Worm (Caenorhabditis elegans) whole organism, late embryonic: Measurements from ENCODE around the gene C55A6.10.
A peak's percentile ranks its signal among the peaks of the same experiment; 100 is the strongest.

Experiments
- C08G9.2 ChIP-seq: sonication (generic microtip); optimal IDR thresholded peaks from 2 replicates; lab custom pipeline; 2016; ENCODE audit warnings: mild to moderate bottlenecking, missing genetic modification characterization, moderate library complexity, missing compliant biosample characterization
- C38D4.7 ChIP-seq: fragments of 200-800 bp; sonication (Bioruptor generic); optimal IDR thresholded peaks from 2 replicates; lab custom pipeline; 2018; ENCODE audit warnings: mild to moderate bottlenecking, missing genetic modification characterization, moderate library complexity, missing compliant biosample characterization
- F13H6.1 ChIP-seq: sonication (generic microtip); optimal IDR thresholded peaks from 2 replicates; lab custom pipeline; 2016; ENCODE audit warnings: missing genetic modification characterization, missing compliant biosample characterization
- K02D7.2 ChIP-seq: sonication (generic microtip); optimal IDR thresholded peaks from 2 replicates; lab custom pipeline; 2017; ENCODE audit warnings: mild to moderate bottlenecking, missing genetic modification characterization, missing compliant biosample characterization
- ceh-14 ChIP-seq: sonication (generic microtip); optimal IDR thresholded peaks from 2 replicates; lab custom pipeline; 2016; ENCODE audit warnings: missing genotype, missing genetic modification characterization, missing compliant biosample characterization
- ceh-18 ChIP-seq: sonication (generic microtip); optimal IDR thresholded peaks from 2 replicates; lab custom pipeline; 2016; ENCODE audit warnings: missing genetic modification characterization, missing compliant biosample characterization
- ceh-19 ChIP-seq: fragments of 200-800 bp; sonication (Bioruptor generic); optimal IDR thresholded peaks from 2 replicates; lab custom pipeline; 2018; ENCODE audit warnings: mild to moderate bottlenecking, missing genetic modification characterization, missing compliant biosample characterization
- ceh-2 ChIP-seq: sonication (generic microtip); optimal IDR thresholded peaks from 2 replicates; lab custom pipeline; 2016; ENCODE audit warnings: missing genotype, missing genetic modification characterization, missing compliant biosample characterization
- ceh-31 ChIP-seq: sonication (generic microtip); optimal IDR thresholded peaks from 2 replicates; lab custom pipeline; 2016; ENCODE audit warnings: missing genetic modification characterization, missing compliant biosample characterization
- ceh-34 ChIP-seq: sonication (generic microtip); optimal IDR thresholded peaks from 2 replicates; lab custom pipeline; 2016; ENCODE audit warnings: mild to moderate bottlenecking, missing genetic modification characterization, missing compliant biosample characterization
- ceh-48 ChIP-seq: sonication (generic microtip); optimal IDR thresholded peaks from 2 replicates; lab custom pipeline; 2016; ENCODE audit warnings: missing genetic modification characterization, inconsistent platforms, missing compliant biosample characterization
- ceh-6 ChIP-seq: fragments of 200-800 bp; sonication (Bioruptor generic); optimal IDR thresholded peaks from 2 replicates; lab custom pipeline; 2018; ENCODE audit warnings: mild to moderate bottlenecking, missing genetic modification characterization, missing compliant biosample characterization
- dmd-4 ChIP-seq: sonication (generic microtip); optimal IDR thresholded peaks from 2 replicates; lab custom pipeline; 2016; ENCODE audit warnings: borderline replicate concordance, missing genetic modification characterization, missing compliant biosample characterization
- elt-2 ChIP-seq: sonication (generic microtip); optimal IDR thresholded peaks from 2 replicates; lab custom pipeline; 2016; ENCODE audit warnings: missing genetic modification reagents, missing genetic modification characterization, missing compliant biosample characterization
- elt-4 ChIP-seq: sonication (generic microtip); optimal IDR thresholded peaks from 2 replicates; lab custom pipeline; 2016; ENCODE audit warnings: missing genetic modification characterization, missing compliant biosample characterization
- ets-4 ChIP-seq: sonication (generic microtip); optimal IDR thresholded peaks from 2 replicates; lab custom pipeline; 2016; ENCODE audit warnings: missing genetic modification characterization, missing compliant biosample characterization
- fax-1 ChIP-seq: sonication (generic microtip); optimal IDR thresholded peaks from 2 replicates; lab custom pipeline; 2016; ENCODE audit warnings: missing genotype, missing genetic modification characterization, missing compliant biosample characterization
- hlh-6 ChIP-seq: sonication (generic microtip); optimal IDR thresholded peaks from 2 replicates; lab custom pipeline; 2016; ENCODE audit warnings: missing genotype, missing genetic modification characterization, missing compliant biosample characterization
- hlh-8 ChIP-seq: sonication (generic microtip); optimal IDR thresholded peaks from 2 replicates; lab custom pipeline; 2016; ENCODE audit warnings: missing genotype, missing genetic modification characterization, missing compliant biosample characterization
- lim-6 ChIP-seq: sonication (generic microtip); optimal IDR thresholded peaks from 2 replicates; lab custom pipeline; 2016; ENCODE audit warnings: missing genetic modification characterization, missing compliant biosample characterization
- lin-11 ChIP-seq: fragments of 200-800 bp; sonication (Bioruptor generic); optimal IDR thresholded peaks from 2 replicates; lab custom pipeline; 2018; ENCODE audit warnings: mild to moderate bottlenecking, missing genetic modification characterization, missing compliant biosample characterization
- mec-3 ChIP-seq: sonication (generic microtip); optimal IDR thresholded peaks from 2 replicates; lab custom pipeline; 2016; ENCODE audit warnings: borderline replicate concordance, missing genetic modification characterization, missing compliant biosample characterization
- nfya-1 ChIP-seq: sonication (generic microtip); optimal IDR thresholded peaks from 2 replicates; lab custom pipeline; 2017; ENCODE audit warnings: missing genetic modification characterization, mild to moderate bottlenecking, missing compliant biosample characterization, antibody characterized with exemption, moderate library complexity
- nhr-232 ChIP-seq: sonication (generic microtip); optimal IDR thresholded peaks from 2 replicates; lab custom pipeline; 2016; ENCODE audit warnings: missing genetic modification characterization, missing compliant biosample characterization
- pax-1 ChIP-seq: fragments of 150-350 bp; optimal IDR thresholded peaks from 2 replicates; lab custom pipeline; 2014; ENCODE audit warnings: missing biosample characterization, missing genetic modification characterization
- ref-2 ChIP-seq: sonication (generic microtip); optimal IDR thresholded peaks from 2 replicates; lab custom pipeline; 2016; ENCODE audit warnings: missing genetic modification characterization, missing compliant biosample characterization
- rnt-1 ChIP-seq: sonication (generic microtip); optimal IDR thresholded peaks from 2 replicates; lab custom pipeline; 2016; ENCODE audit warnings: missing genetic modification characterization, missing compliant biosample characterization
- sdc-2 ChIP-seq: sonication (generic microtip); optimal IDR thresholded peaks from 2 replicates; lab custom pipeline; 2016; ENCODE audit warnings: missing genotype, missing genetic modification characterization, missing compliant biosample characterization
- syd-9 ChIP-seq: sonication (generic microtip); optimal IDR thresholded peaks from 2 replicates; lab custom pipeline; 2016; ENCODE audit warnings: mild to moderate bottlenecking, missing genetic modification characterization, moderate library complexity, missing compliant biosample characterization
- tbx-2 ChIP-seq: sonication (generic microtip); optimal IDR thresholded peaks from 2 replicates; lab custom pipeline; 2016; ENCODE audit warnings: missing genetic modification characterization, missing compliant biosample characterization
- tbx-7 ChIP-seq: sonication (generic microtip); optimal IDR thresholded peaks from 2 replicates; lab custom pipeline; 2016; ENCODE audit warnings: missing genotype, missing genetic modification characterization, missing compliant biosample characterization
- ttx-3 ChIP-seq: sonication (generic microtip); optimal IDR thresholded peaks from 2 replicates; lab custom pipeline; 2016; ENCODE audit warnings: missing genetic modification reagents, missing genetic modification characterization, missing compliant biosample characterization
- unc-42 ChIP-seq: sonication (generic microtip); optimal IDR thresholded peaks from 2 replicates; lab custom pipeline; 2016; ENCODE audit warnings: missing genotype, missing genetic modification characterization, missing compliant biosample characterization
- unc-55 ChIP-seq: sonication (generic microtip); optimal IDR thresholded peaks from 2 replicates; lab custom pipeline; 2017; ENCODE audit warnings: missing biosample characterization, missing genetic modification reagents, missing genetic modification characterization
- zip-5 ChIP-seq: sonication (generic microtip); optimal IDR thresholded peaks from 2 replicates; lab custom pipeline; 2016; ENCODE audit warnings: missing genetic modification characterization, missing compliant biosample characterization
- ztf-16 ChIP-seq: sonication (generic microtip); optimal IDR thresholded peaks from 2 replicates; lab custom pipeline; 2017; ENCODE audit warnings: missing genetic modification characterization, missing compliant biosample characterization

Gene C55A6.10

ce11 chrV:11504853-11505397 lies at the start of gene C55A6.10, which contains the start of gene C55A6.1:
C55A6.10 (plus strand) TSS chrV:11505347.
C55A6.1 (minus strand) TSS chrV:11504968.
- peak; percentile 14 for TF ChIP-seq ceh-6 (GFP tag; lab: Kevin White, UChicago)
- TF ChIP-seq tbx-7 (tag; lab: Kevin White, UChicago) = peak; percentile 62
- peak; percentile 53 for TF ChIP-seq ceh-34
- TF ChIP-seq unc-42 = peak; percentile 83
- TF ChIP-seq hlh-6 = peak; percentile 15
- peak; percentile 43 for TF ChIP-seq zip-5 (tag; lab: Kevin White, UChicago)
- TF ChIP-seq dmd-4 (tag; lab: Kevin White, UChicago) = peak; percentile 15
- peak; percentile 73 for TF ChIP-seq nfya-1 (tag; lab: Kevin White, UChicago)
- TF ChIP-seq ceh-48 (tag; lab: Kevin White, UChicago) = peak; percentile 10
- TF ChIP-seq fax-1 = peak; percentile 50
- TF ChIP-seq elt-2 = peak; percentile 36
- TF ChIP-seq F13H6.1 (tag; lab: Kevin White, UChicago) = peak; percentile 70
- peak; percentile 19 for TF ChIP-seq ceh-19 (GFP tag; lab: Kevin White, UChicago)
- TF ChIP-seq rnt-1 = peak; percentile 71
- peak; percentile 82 for TF ChIP-seq lim-6
- peak; percentile 92 for TF ChIP-seq ceh-14 (tag; lab: Kevin White, UChicago)
- peak; percentile 17 for TF ChIP-seq ttx-3 (tag; lab: Kevin White, UChicago)
- TF ChIP-seq C08G9.2 (tag; lab: Kevin White, UChicago) = peak; percentile 75
- TF ChIP-seq tbx-2 (tag; lab: Kevin White, UChicago) = peak; percentile 93
- TF ChIP-seq ref-2 (tag; lab: Kevin White, UChicago) = peak; percentile 88
- peak; percentile 35 for TF ChIP-seq ceh-18 (tag; lab: Kevin White, UChicago)
- TF ChIP-seq ztf-16 (tag; lab: Kevin White, UChicago) = peak; percentile 11
- TF ChIP-seq ceh-31 (tag; lab: Kevin White, UChicago) = peak; percentile 96
- peak; percentile 30 for TF ChIP-seq sdc-2 (tag; lab: Kevin White, UChicago)
- peak; percentile 36 for TF ChIP-seq syd-9 (tag; lab: Kevin White, UChicago)
- peak; percentile 65 for TF ChIP-seq ets-4
- TF ChIP-seq hlh-8 (tag; lab: Kevin White, UChicago) = peak; percentile 32
- TF ChIP-seq ceh-2 (tag; lab: Kevin White, UChicago) = peak; percentile 80
- TF ChIP-seq, all 69 proteins: peak for 28; not testable (repeated sequence) for 41

ce11 chrV:11459255-11459654 lies 45.9 kb upstream of the C55A6.10 start, which contains the start of gene T11F9.1:
T11F9.1 (plus strand) TSS chrV:11459555.
- TF ChIP-seq lin-11 (tag; lab: Kevin White, UChicago) = no peak
- TF ChIP-seq ceh-6 (GFP tag; lab: Kevin White, UChicago) = no peak
- no peak for TF ChIP-seq elt-2
- TF ChIP-seq elt-4 (tag; lab: Kevin White, UChicago) = no peak
- no peak for TF ChIP-seq fax-1
- TF ChIP-seq sdc-2 (tag; lab: Kevin White, UChicago) = no peak
- no peak for TF ChIP-seq K02D7.2 (tag; lab: Kevin White, UChicago)
- no peak for TF ChIP-seq unc-55 (GFP tag; lab: Kevin White, UChicago)
- TF ChIP-seq nhr-232 = no peak

- TF ChIP-seq elt-4 (tag; lab: Kevin White, UChicago) = peak; percentile 2
- no peak for TF ChIP-seq ttx-3 (tag; lab: Kevin White, UChicago)
Observed at ce11 chrV:11462963-11463453, 42.1 kb upstream of the C55A6.10 start, which contains the start of gene zipt-16. zipt-16 (plus strand) TSS chrV:11463013.

ce11 chrV:11470210-11470713 lies 34.9 kb upstream of the C55A6.10 start, which contains the start of gene aat-6:
aat-6 (minus strand) TSS chrV:11470663.
- TF ChIP-seq K02D7.2 (tag; lab: Kevin White, UChicago) = no peak
- no peak for TF ChIP-seq tbx-7 (tag; lab: Kevin White, UChicago)
- no peak for TF ChIP-seq C38D4.7 (GFP tag; lab: Kevin White, UChicago)
- TF ChIP-seq ceh-19 (GFP tag; lab: Kevin White, UChicago) = no peak
- TF ChIP-seq pax-1 = no peak
- TF ChIP-seq ceh-48 (tag; lab: Kevin White, UChicago) = no peak
- TF ChIP-seq mec-3 (tag; lab: Kevin White, UChicago) = no peak
- no peak for TF ChIP-seq tbx-2 (tag; lab: Kevin White, UChicago)
- TF ChIP-seq lin-11 (tag; lab: Kevin White, UChicago) = no peak
- TF ChIP-seq C08G9.2 (tag; lab: Kevin White, UChicago) = no peak
